Worm (Caenorhabditis elegans) whole organism, L1 larva: ENCODE results near the gene lipl-2.

ENCODE experiments used
- C34B4.2 ChIP-seq: sonication (generic microtip); optimal IDR thresholded peaks from 2 replicates; lab custom pipeline; 2017; ENCODE audit warnings: mild to moderate bottlenecking, missing genetic modification characterization, missing compliant biosample characterization
- aly-2 ChIP-seq: fragments of 150-350 bp; optimal IDR thresholded peaks from 2 replicates; lab custom pipeline; 2014; ENCODE audit warnings: missing biosample characterization, missing genetic modification characterization
- ceh-63 ChIP-seq: fragments of 200-800 bp; sonication (Bioruptor generic); optimal IDR thresholded peaks from 2 replicates; lab custom pipeline; 2018; ENCODE audit warnings: mild to moderate bottlenecking, missing genetic modification characterization, missing compliant biosample characterization
- ceh-90 ChIP-seq: sonication (generic microtip); optimal IDR thresholded peaks from 2 replicates; lab custom pipeline; 2016; ENCODE audit warnings: missing genetic modification characterization, missing compliant biosample characterization
- ces-1 ChIP-seq: fragments of 150-350 bp; optimal IDR thresholded peaks from 2 replicates; lab custom pipeline; 2014; ENCODE audit warnings: missing biosample characterization, missing genetic modification reagents, missing genetic modification characterization
- dpl-1 ChIP-seq, 3 experiments: fragments of 150-350 bp in 2 of 3; sonication (generic microtip) in 1 of 3; optimal IDR thresholded peaks; 2 replicates each; lab custom pipeline; 2014 to 2017; ENCODE audit warnings: missing biosample characterization in 3 of 3, missing genetic modification characterization in 3 of 3, missing genetic modification reagents in 3 of 3
- efl-1 ChIP-seq, 4 experiments: fragments of 150-350 bp; optimal IDR thresholded peaks in 3 of 4; peaks in 1 of 4; 1 replicate in 1 of 4; 2 replicates in 3 of 4; lab custom pipeline; 2014; ENCODE audit warnings: missing biosample characterization in 2 of 4, missing genetic modification characterization in 2 of 4, missing genetic modification reagents in 2 of 4
- egl-27 ChIP-seq, 2 experiments: fragments of 150-350 bp in 1 of 2; sonication (generic microtip); optimal IDR thresholded peaks; 3 replicates each; lab custom pipeline; 2017 to 2018; ENCODE audit warnings: missing biosample characterization in 2 of 2, missing genetic modification characterization in 2 of 2, missing genetic modification reagents in 2 of 2
- elt-2 ChIP-seq: sonication (generic microtip); optimal IDR thresholded peaks from 2 replicates; lab custom pipeline; 2016; ENCODE audit warnings: missing genetic modification characterization, mild to moderate bottlenecking, inconsistent platforms, missing compliant biosample characterization, missing genetic modification reagents
- elt-3 ChIP-seq, 6 experiments: fragments of 150-350 bp in 1 of 6; sonication (generic microtip); optimal IDR thresholded peaks; 2 replicates each; lab custom pipeline; 2017 to 2018; ENCODE audit warnings: missing biosample characterization in 6 of 6, missing genetic modification characterization in 6 of 6, inconsistent platforms in 1 of 6
- ets-5 ChIP-seq: fragments of 200-800 bp; sonication (Bioruptor generic); IDR thresholded peaks from 2 replicates; pipeline ENCODE4 v1.3.6; 2022; ENCODE audit warnings: missing genetic modification characterization, missing compliant biosample characterization
- fkh-10 ChIP-seq: sonication (generic microtip); optimal IDR thresholded peaks from 2 replicates; lab custom pipeline; 2017; ENCODE audit warnings: missing biosample characterization, missing genetic modification reagents, missing genetic modification characterization
- fkh-4 ChIP-seq: sonication (generic microtip); optimal IDR thresholded peaks from 2 replicates; lab custom pipeline; 2016; ENCODE audit warnings: missing compliant biosample characterization, missing genetic modification characterization, borderline replicate concordance
- hlh-17 ChIP-seq: fragments of 200-800 bp; sonication (Bioruptor generic); optimal IDR thresholded peaks from 2 replicates; lab custom pipeline; 2018; ENCODE audit warnings: missing genetic modification characterization, mild to moderate bottlenecking, missing compliant biosample characterization, moderate library complexity, borderline replicate concordance
- hlh-4 ChIP-seq: sonication (generic microtip); optimal IDR thresholded peaks from 2 replicates; lab custom pipeline; 2016; ENCODE audit warnings: mild to moderate bottlenecking, missing genetic modification characterization, missing compliant biosample characterization
- irx-1 ChIP-seq: sonication (generic microtip); optimal IDR thresholded peaks from 2 replicates; lab custom pipeline; 2016; ENCODE audit warnings: missing genetic modification characterization, missing compliant biosample characterization
- lir-3 ChIP-seq: sonication (generic microtip); optimal IDR thresholded peaks from 2 replicates; lab custom pipeline; 2016; ENCODE audit warnings: mild to moderate bottlenecking, missing genetic modification characterization, moderate library complexity, missing compliant biosample characterization; ENCODE audit not compliant: poor library complexity
- mep-1 ChIP-seq: fragments of 150-350 bp; optimal IDR thresholded peaks from 2 replicates; lab custom pipeline; 2014; ENCODE audit warnings: missing biosample characterization, missing genetic modification characterization
- nhr-11 ChIP-seq: fragments of 150-350 bp; optimal IDR thresholded peaks from 2 replicates; lab custom pipeline; 2014; ENCODE audit warnings: missing biosample characterization, missing genetic modification characterization
- nhr-12 ChIP-seq: sonication (generic microtip); optimal IDR thresholded peaks from 2 replicates; lab custom pipeline; 2017; ENCODE audit warnings: missing biosample characterization, missing genetic modification characterization
- nhr-19 ChIP-seq: fragments of 200-800 bp; sonication (Bioruptor generic); conservative IDR thresholded peaks from 2 replicates; pipeline ENCODE4 v1.3.6; 2022; ENCODE audit warnings: missing genetic modification characterization, missing compliant biosample characterization
- nhr-71 ChIP-seq: sonication (generic microtip); optimal IDR thresholded peaks from 2 replicates; lab custom pipeline; 2016; ENCODE audit warnings: mild to moderate bottlenecking, missing genetic modification characterization, moderate library complexity, missing compliant biosample characterization
- nhr-76 ChIP-seq: sonication (generic microtip); optimal IDR thresholded peaks from 2 replicates; lab custom pipeline; 2017; ENCODE audit warnings: missing biosample characterization, missing genetic modification characterization
- nhr-77 ChIP-seq: fragments of 150-350 bp; optimal IDR thresholded peaks from 2 replicates; lab custom pipeline; 2014; ENCODE audit warnings: missing biosample characterization, missing genetic modification characterization
- nhr-85 ChIP-seq: sonication (generic microtip); peaks from one replicate; lab custom pipeline; 2016; ENCODE audit warnings: missing genetic modification characterization, inconsistent platforms, missing compliant biosample characterization
- pqm-1 ChIP-seq: sonication (generic microtip); optimal IDR thresholded peaks from 3 replicates; lab custom pipeline; 2017; ENCODE audit warnings: missing biosample characterization, missing genetic modification characterization
- skn-1 ChIP-seq: fragments of 150-350 bp; optimal IDR thresholded peaks from 2 replicates; lab custom pipeline; 2014; ENCODE audit warnings: missing biosample characterization, missing genetic modification characterization
- tbx-2 ChIP-seq: sonication (generic microtip); optimal IDR thresholded peaks from 2 replicates; lab custom pipeline; 2016; ENCODE audit warnings: missing genetic modification characterization, missing compliant biosample characterization
- unc-86 ChIP-seq: sonication (generic microtip); optimal IDR thresholded peaks from 2 replicates; lab custom pipeline; 2016; ENCODE audit warnings: missing genetic modification characterization, missing compliant biosample characterization
- unc-98 ChIP-seq: fragments of 200-800 bp; sonication (Bioruptor generic); IDR thresholded peaks from 2 replicates; pipeline ENCODE4 v1.3.6; 2022; ENCODE audit warnings: missing genetic modification characterization, missing compliant biosample characterization
- vab-15 ChIP-seq: sonication (generic microtip); optimal IDR thresholded peaks from 2 replicates; lab custom pipeline; 2017; ENCODE audit warnings: missing genotype, mild to moderate bottlenecking, missing genetic modification characterization, missing compliant biosample characterization
- xbp-1 ChIP-seq: sonication (generic microtip); optimal IDR thresholded peaks from 2 replicates; lab custom pipeline; 2016; ENCODE audit warnings: missing genetic modification characterization, missing compliant biosample characterization
- zag-1 ChIP-seq: fragments of 150-350 bp; optimal IDR thresholded peaks from 2 replicates; lab custom pipeline; 2014; ENCODE audit warnings: missing biosample characterization, missing genetic modification characterization
- ztf-4 ChIP-seq: fragments of 150-350 bp; optimal IDR thresholded peaks from 2 replicates; lab custom pipeline; 2014; ENCODE audit warnings: missing biosample characterization, missing genetic modification characterization

Gene lipl-2

DNA sequence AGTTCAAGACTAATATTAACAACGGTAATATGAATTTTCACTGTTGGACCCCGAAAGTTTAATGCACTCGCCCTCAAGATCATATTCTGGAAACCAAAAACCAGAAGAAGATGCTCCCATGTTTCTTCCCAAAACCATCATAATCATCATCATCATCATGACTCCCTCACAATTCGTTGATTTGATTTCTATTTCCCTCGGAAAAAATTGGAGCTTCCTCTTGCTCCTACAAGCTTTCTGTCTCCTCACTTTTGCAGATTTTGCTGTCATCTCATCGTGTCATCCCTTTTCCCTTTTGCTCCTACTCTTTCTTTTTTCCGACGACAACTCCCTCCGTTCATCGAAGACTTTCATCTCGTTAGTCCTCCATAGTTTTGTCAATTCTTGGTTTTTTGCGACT lies 19.4 kb upstream of the lipl-2 start, which contains the start of gene F46B6.2:
F46B6.2 (plus strand) TSS at position 316 of the 400 bp plus-strand sequence.
- TF ChIP-seq hlh-17 (GFP tag; lab: Kevin White, UChicago): no peak
- TF ChIP-seq pqm-1 (tag; lab: Kevin White, UChicago): no peak
- TF ChIP-seq ces-1: peak; percentile 99
- no peak for TF ChIP-seq irx-1 (tag; lab: Kevin White, UChicago)
- TF ChIP-seq elt-3 (tag; optimal IDR thresholded peaks at IDR 0.05; lab: Kevin White, UChicago): no peak
- no peak for TF ChIP-seq egl-27 (tag; optimal IDR thresholded peaks at IDR 0.05; lab: Kevin White, UChicago)
- no peak for TF ChIP-seq nhr-76 (tag; lab: Kevin White, UChicago)
- TF ChIP-seq xbp-1: no peak
- peak; percentile 56 for TF ChIP-seq fkh-10
- TF ChIP-seq fkh-4 (tag; lab: Kevin White, UChicago): no peak
- TF ChIP-seq ztf-4: no peak
- no peak for TF ChIP-seq nhr-71 (tag; lab: Kevin White, UChicago)

ce11 chrV:9775734-9776133 lies 15.6 kb upstream of the lipl-2 start, which contains the start of gene F46B6.12:
F46B6.12 (minus strand) TSS chrV:9775834.
- TF ChIP-seq mep-1: no peak
- TF ChIP-seq nhr-12: no peak
- TF ChIP-seq nhr-76 (tag; lab: Kevin White, UChicago): no peak
- no peak for TF ChIP-seq nhr-77 (tag; lab: Kevin White, UChicago)
- no peak for TF ChIP-seq dpl-1 (GFP tag; optimal IDR thresholded peaks at IDR 0.05; lab: Kevin White, UChicago)

ce11 chrV:9777645-9778044 lies 13.7 kb upstream of the lipl-2 start, which contains the start of gene smg-4:
smg-4 (minus strand) TSS chrV:9777745.
- TF ChIP-seq nhr-85 (tag; lab: Kevin White, UChicago) (no peak), nhr-11 (tag; lab: Kevin White, UChicago) (no peak), unc-98 (GFP tag; lab: Robert Waterston, UW) (no peak), tbx-2 (no peak), ces-1 (no peak), efl-1 (optimal IDR thresholded peaks at IDR 0.05; lab: Kevin White, UChicago) (no peak), efl-1 (GFP tag; optimal IDR thresholded peaks at IDR 0.05 in 1 of 2; lab: Kevin White, UChicago) (no peak), nhr-19 (GFP tag; lab: Robert Waterston, UW) (no peak), mep-1 (no peak), C34B4.2 (tag; lab: Kevin White, UChicago) (no peak)

DNA sequence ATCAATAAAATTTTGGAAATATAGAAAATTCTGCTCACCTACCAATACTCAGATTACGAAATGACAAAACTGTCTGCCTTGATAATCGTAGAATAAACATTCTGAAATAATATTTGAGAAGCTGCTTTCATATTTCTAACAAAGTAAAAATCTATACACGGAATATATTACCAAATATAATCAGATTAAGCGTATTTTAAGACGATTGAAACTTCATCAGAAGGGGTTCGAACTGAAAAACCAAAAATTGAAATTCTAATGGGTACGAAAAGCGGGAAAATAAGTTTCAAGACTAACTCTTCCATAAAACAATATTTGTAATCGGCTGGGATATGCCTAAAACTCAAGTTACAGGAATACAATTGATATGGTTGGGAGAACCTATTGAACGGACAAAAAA lies 11.9 kb upstream of the lipl-2 start, which contains the start of gene F46B6.4:
F46B6.4 (minus strand) TSS at position 101 of the 400 bp plus-strand sequence.
- TF ChIP-seq ceh-63 (GFP tag; lab: Kevin White, UChicago): no peak
- TF ChIP-seq, all 84 proteins: peak for 0

ce11 chrV:9782045-9782444 lies 9.3 kb upstream of the lipl-2 start:
- TF ChIP-seq nhr-76 (tag; lab: Kevin White, UChicago) (no peak), zag-1 (tag; lab: Kevin White, UChicago) (no peak), unc-86 (no peak), hlh-4 (tag; lab: Kevin White, UChicago) (no peak), skn-1 (no peak), elt-2 (tag; lab: Kevin White, UChicago) (no peak), vab-15 (no peak), aly-2 (tag; lab: Kevin White, UChicago) (no peak), nhr-11 (tag; lab: Kevin White, UChicago) (no peak), tbx-2 (no peak), lir-3 (tag; lab: Kevin White, UChicago) (no peak)

DNA sequence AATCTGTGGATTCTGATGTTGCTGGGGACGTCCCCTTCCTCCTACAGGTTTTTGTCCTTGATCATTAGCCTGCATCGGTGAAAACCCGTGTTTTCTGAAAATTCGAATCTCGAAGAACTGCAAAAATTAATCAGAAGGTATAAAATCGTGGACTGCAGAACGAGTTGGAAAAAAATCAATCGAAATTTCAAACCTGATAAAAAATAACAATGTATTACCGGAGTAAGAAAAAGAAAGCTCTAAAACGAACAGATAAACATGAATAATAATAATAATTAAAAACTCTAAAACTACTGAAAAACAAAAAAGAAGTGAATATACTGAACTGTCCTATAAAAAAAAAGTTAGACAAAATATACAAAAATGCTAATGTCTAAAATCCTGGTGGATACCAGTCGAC lies 8.4 kb upstream of the lipl-2 start, which contains the start of gene F46B6.5:
F46B6.5 (minus strand) TSS at position 101 of the 400 bp plus-strand sequence.
- TF ChIP-seq ets-5 (GFP tag; lab: Robert Waterston, UW) (no peak), ceh-90 (tag; lab: Kevin White, UChicago) (no peak)
- TF ChIP-seq, all 84 proteins: peak for 0
